Worm (Caenorhabditis elegans) whole organism, L2 larva: ENCODE data around the gene his-2.
"Not testable (repeated sequence)": the region's sequence is repeated elsewhere in the genome, so short reads cannot be mapped to it uniquely, and the experiment has no call there.

ENCODE experiments used
- F13H6.1 ChIP-seq: sonication (generic microtip); optimal IDR thresholded peaks from 2 replicates; lab custom pipeline; 2016; ENCODE audit warnings: missing genetic modification characterization, missing compliant biosample characterization
- R02D3.7 ChIP-seq: fragments of 150-350 bp; optimal IDR thresholded peaks from 2 replicates; lab custom pipeline; 2014; ENCODE audit warnings: missing biosample characterization, missing genetic modification characterization
- Y55F3AM.14 ChIP-seq: fragments of 200-800 bp; sonication (Bioruptor generic); optimal IDR thresholded peaks from 2 replicates; lab custom pipeline; 2018; ENCODE audit warnings: mild to moderate bottlenecking, missing genetic modification characterization, missing compliant biosample characterization
- aly-2 ChIP-seq: fragments of 150-350 bp; optimal IDR thresholded peaks from 2 replicates; lab custom pipeline; 2014; ENCODE audit warnings: missing biosample characterization, missing genetic modification characterization
- ama-1 ChIP-seq: fragments of 150-350 bp; optimal IDR thresholded peaks from 2 replicates; lab custom pipeline; 2018; ENCODE audit warnings: inconsistent platforms
- blmp-1 ChIP-seq: sonication (generic microtip); optimal IDR thresholded peaks from 2 replicates; lab custom pipeline; 2017; ENCODE audit warnings: missing genetic modification characterization, mild to moderate bottlenecking, missing compliant biosample characterization, antibody characterized with exemption, moderate library complexity; ENCODE audit not compliant: insufficient read depth
- ceh-16 ChIP-seq: fragments of 150-350 bp; optimal IDR thresholded peaks from 2 replicates; lab custom pipeline; 2014; ENCODE audit warnings: missing biosample characterization, missing genetic modification characterization
- crh-2 ChIP-seq: sonication (generic microtip); optimal IDR thresholded peaks from 2 replicates; lab custom pipeline; 2017; ENCODE audit warnings: missing biosample characterization, missing genetic modification characterization
- dmd-4 ChIP-seq: sonication (generic microtip); optimal IDR thresholded peaks from 2 replicates; lab custom pipeline; 2017; ENCODE audit warnings: missing biosample characterization, missing genetic modification characterization
- egl-27 ChIP-seq: sonication (generic microtip); optimal IDR thresholded peaks from 3 replicates; lab custom pipeline; 2017; ENCODE audit warnings: missing biosample characterization, missing genetic modification reagents, missing genetic modification characterization
- elt-1 ChIP-seq: fragments of 150-350 bp; optimal IDR thresholded peaks from 2 replicates; lab custom pipeline; 2014; ENCODE audit warnings: missing biosample characterization, missing genetic modification characterization
- elt-3 ChIP-seq: sonication (generic microtip); optimal IDR thresholded peaks from 2 replicates; lab custom pipeline; 2017; ENCODE audit warnings: missing biosample characterization, missing genetic modification characterization
- fos-1 ChIP-seq: fragments of 150-350 bp; optimal IDR thresholded peaks from 2 replicates; lab custom pipeline; 2014; ENCODE audit warnings: missing biosample characterization, missing genetic modification characterization
- gmeb-1 ChIP-seq: fragments of 150-350 bp; optimal IDR thresholded peaks from 2 replicates; lab custom pipeline; 2014; ENCODE audit warnings: missing biosample characterization, missing genetic modification characterization
- lin-11 ChIP-seq: fragments of 150-350 bp; sonication (generic microtip); optimal IDR thresholded peaks from 2 replicates; lab custom pipeline; 2014; ENCODE audit warnings: missing biosample characterization, missing genetic modification characterization, inconsistent platforms, mixed read lengths
- lin-13 ChIP-seq: fragments of 150-350 bp; optimal IDR thresholded peaks from 2 replicates; lab custom pipeline; 2014; ENCODE audit warnings: missing biosample characterization, missing genetic modification reagents, missing genetic modification characterization
- lin-39 ChIP-seq: fragments of 150-350 bp; optimal IDR thresholded peaks from 2 replicates; lab custom pipeline; 2014; ENCODE audit warnings: missing biosample characterization, missing genetic modification reagents, missing genetic modification characterization
- lsy-2 ChIP-seq, 2 experiments: fragments of 150-350 bp in 1 of 2; sonication (generic microtip) in 1 of 2; optimal IDR thresholded peaks; 2 replicates each; lab custom pipeline; 2014 to 2017; ENCODE audit warnings: missing biosample characterization in 2 of 2, missing genetic modification characterization in 2 of 2
- mab-5 ChIP-seq: fragments of 150-350 bp; optimal IDR thresholded peaks from 2 replicates; lab custom pipeline; 2014; ENCODE audit warnings: missing biosample characterization, missing genetic modification characterization
- mbf-1 ChIP-seq: sonication (generic microtip); optimal IDR thresholded peaks from 2 replicates; lab custom pipeline; 2017; ENCODE audit warnings: missing biosample characterization, missing genetic modification characterization
- mdl-1 ChIP-seq, 2 experiments: fragments of 150-350 bp in 1 of 2; sonication (generic microtip) in 1 of 2; optimal IDR thresholded peaks; 2 replicates each; lab custom pipeline; 2017; ENCODE audit warnings: missing biosample characterization in 2 of 2, missing genetic modification characterization in 2 of 2
- nhr-11 ChIP-seq: fragments of 150-350 bp; optimal IDR thresholded peaks from 2 replicates; lab custom pipeline; 2014; ENCODE audit warnings: missing biosample characterization, missing genetic modification characterization
- nhr-12 ChIP-seq: fragments of 150-350 bp; optimal IDR thresholded peaks from 2 replicates; lab custom pipeline; 2014; ENCODE audit warnings: missing biosample characterization, missing genetic modification characterization
- nhr-129 ChIP-seq: fragments of 150-350 bp; optimal IDR thresholded peaks from 2 replicates; lab custom pipeline; 2014; ENCODE audit warnings: missing biosample characterization, missing genetic modification characterization
- nhr-21 ChIP-seq: fragments of 150-350 bp; optimal IDR thresholded peaks from 2 replicates; lab custom pipeline; 2014; ENCODE audit warnings: missing biosample characterization, missing genetic modification characterization
- nhr-237 ChIP-seq: fragments of 150-350 bp; optimal IDR thresholded peaks from 2 replicates; lab custom pipeline; 2014; ENCODE audit warnings: missing biosample characterization, missing genetic modification characterization
- nhr-25 ChIP-seq: fragments of 150-350 bp; sonication (generic microtip); optimal IDR thresholded peaks from 3 replicates; lab custom pipeline; 2014; ENCODE audit warnings: missing biosample characterization, missing genetic modification characterization
- nhr-6 ChIP-seq: fragments of 150-350 bp; optimal IDR thresholded peaks from 2 replicates; lab custom pipeline; 2014; ENCODE audit warnings: missing biosample characterization, missing genetic modification characterization
- sem-4 ChIP-seq: fragments of 150-350 bp; optimal IDR thresholded peaks from 2 replicates; lab custom pipeline; 2014; ENCODE audit warnings: missing biosample characterization, missing genetic modification reagents, missing genetic modification characterization
- skn-1 ChIP-seq: sonication (generic microtip); optimal IDR thresholded peaks from 2 replicates; lab custom pipeline; 2017; ENCODE audit warnings: missing biosample characterization, missing genetic modification characterization
- sma-3 ChIP-seq: sonication (generic microtip); optimal IDR thresholded peaks from 2 replicates; lab custom pipeline; 2016; ENCODE audit warnings: missing genetic modification reagents, missing genetic modification characterization, missing compliant biosample characterization
- sma-9 ChIP-seq, 2 experiments: fragments of 150-350 bp in 1 of 2; sonication (generic microtip) in 1 of 2; optimal IDR thresholded peaks; 2 replicates each; lab custom pipeline; 2014 to 2016; ENCODE audit warnings: missing genetic modification characterization in 2 of 2, mild to moderate bottlenecking in 1 of 2, missing biosample characterization in 1 of 2, missing compliant biosample characterization in 1 of 2, missing genetic modification reagents in 1 of 2, moderate library complexity in 1 of 2
- snpc-4 ChIP-seq: fragments of 150-350 bp; optimal IDR thresholded peaks from 2 replicates; lab custom pipeline; 2014; ENCODE audit warnings: missing biosample characterization, missing genetic modification characterization
- unc-62 ChIP-seq: fragments of 150-350 bp; optimal IDR thresholded peaks from 2 replicates; lab custom pipeline; 2014; ENCODE audit warnings: missing biosample characterization, missing genetic modification reagents, missing genetic modification characterization
- zag-1 ChIP-seq: fragments of 150-350 bp; optimal IDR thresholded peaks from 2 replicates; lab custom pipeline; 2014; ENCODE audit warnings: missing biosample characterization, missing genetic modification characterization
- ztf-1 ChIP-seq: fragments of 200-800 bp; sonication (Bioruptor generic); conservative IDR thresholded peaks from 2 replicates; pipeline ENCODE4 v1.3.6; 2022; ENCODE audit warnings: missing genetic modification characterization, missing compliant biosample characterization
- ztf-11 ChIP-seq: sonication (generic microtip); optimal IDR thresholded peaks from 2 replicates; lab custom pipeline; 2017; ENCODE audit warnings: missing biosample characterization, missing genetic modification characterization

his-2 gene

ce11 chrV:16043686-16044085, 1.6 kb upstream of the his-2 start:
- TF ChIP-seq crh-2 (tag; lab: Kevin White, UChicago): peak; percentile 23
- peak; percentile 31 for TF ChIP-seq fos-1 (tag; lab: Kevin White, UChicago)
- TF ChIP-seq sma-9 (GFP tag; optimal IDR thresholded peaks at IDR 0.05; lab: Kevin White, UChicago): peak; percentile 23
- no peak for TF ChIP-seq sma-9 (tag; optimal IDR thresholded peaks at IDR 0.05; lab: Kevin White, UChicago)
- TF ChIP-seq sem-4 (tag; lab: Kevin White, UChicago): no peak
- TF ChIP-seq, all 48 proteins: peak for 3

ce11 chrV:16042743-16043014, 596 bp upstream of the his-2 start:
- no peak for TF ChIP-seq lin-11 (tag; lab: Kevin White, UChicago)
- TF ChIP-seq, all 48 proteins: peak for 0

- TF ChIP-seq blmp-1 (tag; lab: Kevin White, UChicago): no peak
- TF ChIP-seq elt-1: no peak
- TF ChIP-seq Y55F3AM.14 (GFP tag; lab: Kevin White, UChicago): no peak
- no peak for TF ChIP-seq sma-9 (GFP tag; optimal IDR thresholded peaks at IDR 0.05; lab: Kevin White, UChicago)
- TF ChIP-seq sma-9 (tag; optimal IDR thresholded peaks at IDR 0.05; lab: Kevin White, UChicago): no peak
- TF ChIP-seq dmd-4 (tag; lab: Kevin White, UChicago): no peak
- TF ChIP-seq ceh-16 (tag; lab: Kevin White, UChicago): no peak
These were observed 671 bp downstream of the his-2 start for ce11 chrV:16041412-16041811.

- TF ChIP-seq nhr-25 (tag; lab: Kevin White, UChicago) (peak; percentile 85), sma-3 (peak; percentile 39), lsy-2 (tag; optimal IDR thresholded peaks at IDR 0.05; lab: Kevin White, UChicago) (peak in 1 of 2 experiments; percentile 38), sma-9 (GFP tag; optimal IDR thresholded peaks at IDR 0.05; lab: Kevin White, UChicago) (peak; percentile 59), F13H6.1 (tag; lab: Kevin White, UChicago) (peak; percentile 27), nhr-129 (tag; lab: Kevin White, UChicago) (peak; percentile 27), lin-13 (peak; percentile 24), nhr-6 (tag; lab: Kevin White, UChicago) (peak; percentile 52), fos-1 (tag; lab: Kevin White, UChicago) (peak; percentile 49), ceh-16 (tag; lab: Kevin White, UChicago) (peak; percentile 95)
- TF ChIP-seq sma-9 (tag; optimal IDR thresholded peaks at IDR 0.05; lab: Kevin White, UChicago): not testable (repeated sequence)
These were observed 1.8 kb downstream of the his-2 start, which contains the start of the genes his-4 and his-3 for ce11 chrV:16040140-16040827. Gene his-4 (minus strand): TSS chrV:16040515. Gene his-3 (plus strand): TSS chrV:16040808.

- TF ChIP-seq zag-1 (tag; lab: Kevin White, UChicago): no peak
- TF ChIP-seq skn-1 (tag; lab: Kevin White, UChicago): no peak
- no peak for TF ChIP-seq R02D3.7 (tag; lab: Kevin White, UChicago)
- TF ChIP-seq nhr-11 (tag; lab: Kevin White, UChicago): no peak
- TF ChIP-seq mdl-1 (tag; optimal IDR thresholded peaks at IDR 0.05; lab: Kevin White, UChicago): no peak
- no peak for TF ChIP-seq nhr-129 (tag; lab: Kevin White, UChicago)
- TF ChIP-seq crh-2 (tag; lab: Kevin White, UChicago): no peak
- no peak for TF ChIP-seq unc-62 (GFP tag; lab: Kevin White, UChicago)
- no peak for TF ChIP-seq nhr-25 (tag; lab: Kevin White, UChicago)
- no peak for TF ChIP-seq elt-3 (tag; lab: Kevin White, UChicago)
- TF ChIP-seq lin-11 (tag; lab: Kevin White, UChicago): no peak
- TF ChIP-seq ztf-1 (GFP tag; lab: Robert Waterston, UW): no peak
- no peak for TF ChIP-seq lin-39 (tag; lab: Kevin White, UChicago)
- TF ChIP-seq blmp-1 (tag; lab: Kevin White, UChicago): no peak
- no peak for TF ChIP-seq sma-9 (GFP tag; optimal IDR thresholded peaks at IDR 0.05; lab: Kevin White, UChicago)
- no peak for TF ChIP-seq sma-9 (tag; optimal IDR thresholded peaks at IDR 0.05; lab: Kevin White, UChicago)
- TF ChIP-seq dmd-4 (tag; lab: Kevin White, UChicago): no peak
- TF ChIP-seq nhr-12: no peak
- TF ChIP-seq F13H6.1 (tag; lab: Kevin White, UChicago): no peak
- no peak for TF ChIP-seq mab-5 (tag; lab: Kevin White, UChicago)
These were observed 5.9 kb downstream of the his-2 start, which contains the start of gene T10C6.10 for ce11 chrV:16036166-16036565. Gene T10C6.10 (plus strand): TSS chrV:16036413.

- TF ChIP-seq ama-1 (lab: Kevin White, UChicago): no peak
- TF ChIP-seq mbf-1 (tag; lab: Kevin White, UChicago): no peak
- TF ChIP-seq nhr-6 (tag; lab: Kevin White, UChicago): no peak
- TF ChIP-seq zag-1 (tag; lab: Kevin White, UChicago): no peak
- no peak for TF ChIP-seq dmd-4 (tag; lab: Kevin White, UChicago)
- no peak for TF ChIP-seq egl-27
- no peak for TF ChIP-seq aly-2
- TF ChIP-seq nhr-237: no peak
- TF ChIP-seq Y55F3AM.14 (GFP tag; lab: Kevin White, UChicago): no peak
- TF ChIP-seq nhr-21 (tag; lab: Kevin White, UChicago): no peak
- no peak for TF ChIP-seq F13H6.1 (tag; lab: Kevin White, UChicago)
- TF ChIP-seq sma-9 (GFP tag; optimal IDR thresholded peaks at IDR 0.05; lab: Kevin White, UChicago): no peak
- no peak for TF ChIP-seq sma-9 (tag; optimal IDR thresholded peaks at IDR 0.05; lab: Kevin White, UChicago)
- TF ChIP-seq gmeb-1 (tag; lab: Kevin White, UChicago): no peak
- no peak for TF ChIP-seq fos-1 (tag; lab: Kevin White, UChicago)
- TF ChIP-seq snpc-4 (tag; lab: Kevin White, UChicago): no peak
- no peak for TF ChIP-seq lin-13
- TF ChIP-seq R02D3.7 (tag; lab: Kevin White, UChicago): no peak
- no peak for TF ChIP-seq nhr-25 (tag; lab: Kevin White, UChicago)
- TF ChIP-seq ztf-11: no peak
- no peak for TF ChIP-seq sma-3
These were observed 8.6 kb downstream of the his-2 start for ce11 chrV:16033491-16033890.
